Fruit fly (Drosophila melanogaster) whole organism, embryonic: ENCODE measurements around the gene DZIP1.

Source experiments
- Awh ChIP-seq: fragments of 200-800 bp; sonication (Bioruptor generic); IDR thresholded peaks from 2 replicates; pipeline ENCODE4, ENCODE4 v1.3.6; 2022; ENCODE audit warnings: missing biosample characterization, missing genetic modification characterization
- B-H1 ChIP-seq: fragments of 200-800 bp; sonication (Bioruptor generic); IDR thresholded peaks from 3 replicates; pipeline ENCODE4 v1.3.6; 2022; ENCODE audit warnings: missing biosample characterization, missing genetic modification characterization
- CG10147 ChIP-seq: fragments of 200-800 bp; sonication (Bioruptor generic); optimal IDR thresholded peaks from 2 replicates; lab custom pipeline; 2019; ENCODE audit warnings: missing biosample characterization, mild to moderate bottlenecking, missing genetic modification characterization, moderate library complexity
- CG10959 ChIP-seq: fragments of 200-800 bp; sonication (Bioruptor generic); IDR thresholded peaks from 2 replicates; pipeline ENCODE4 v1.3.6; 2022; ENCODE audit warnings: missing biosample characterization, missing genetic modification characterization
- CG11504 ChIP-seq: fragments of 200-800 bp; sonication (Bioruptor generic); optimal IDR thresholded peaks from 3 replicates; lab custom pipeline; 2019; ENCODE audit warnings: missing biosample characterization, mild to moderate bottlenecking, missing genetic modification characterization, moderate library complexity
- CG1233 ChIP-seq: fragments of 200-800 bp; sonication (Bioruptor generic); optimal IDR thresholded peaks from 4 replicates; lab custom pipeline; 2018; ENCODE audit warnings: missing biosample characterization, mild to moderate bottlenecking, missing genetic modification characterization
- CG14441 ChIP-seq: fragments of 200-800 bp; sonication (Bioruptor generic); IDR thresholded peaks from 2 replicates; pipeline ENCODE4 v1.3.6; 2022; ENCODE audit warnings: missing biosample characterization, missing genetic modification characterization
- CG14710 ChIP-seq: fragments of 200-800 bp; sonication (Bioruptor generic); optimal IDR thresholded peaks from 3 replicates; lab custom pipeline; 2019; ENCODE audit warnings: missing biosample characterization, mild to moderate bottlenecking, missing genetic modification characterization, moderate library complexity
- CG1603 ChIP-seq: fragments of 200-800 bp; sonication (Bioruptor generic); optimal IDR thresholded peaks from 2 replicates; lab custom pipeline; 2019; ENCODE audit warnings: missing biosample characterization, mild to moderate bottlenecking, missing genetic modification characterization, moderate library complexity
- CG16815 ChIP-seq: fragments of 200-800 bp; sonication (Bioruptor generic); optimal IDR thresholded peaks from 3 replicates; lab custom pipeline; 2017; ENCODE audit warnings: missing biosample characterization, mild to moderate bottlenecking, missing genetic modification characterization
- CG18262 ChIP-seq: fragments of 200-800 bp; optimal IDR thresholded peaks from 3 replicates; lab custom pipeline; 2019; ENCODE audit warnings: missing biosample characterization, mild to moderate bottlenecking, missing genetic modification characterization, moderate library complexity
- CG2199 ChIP-seq: fragments of 200-800 bp; sonication (Bioruptor generic); IDR thresholded peaks from 3 replicates; pipeline ENCODE4 v1.3.6; 2022; ENCODE audit warnings: missing biosample characterization, missing genetic modification characterization
- CG2678 ChIP-seq: fragments of 200-800 bp; sonication (Bioruptor generic); optimal IDR thresholded peaks from 3 replicates; lab custom pipeline; 2019; ENCODE audit warnings: missing biosample characterization, mild to moderate bottlenecking, missing genetic modification characterization, moderate library complexity
- CG2712 ChIP-seq: fragments of 200-800 bp; optimal IDR thresholded peaks from 3 replicates; lab custom pipeline; 2019; ENCODE audit warnings: missing biosample characterization, mild to moderate bottlenecking, missing genetic modification characterization, moderate library complexity
- CG4360 ChIP-seq: fragments of 200-800 bp; sonication (Bioruptor generic); IDR thresholded peaks from 2 replicates; pipeline ENCODE4 v1.3.6; 2022; ENCODE audit warnings: missing biosample characterization, missing genetic modification characterization
- CG4617 ChIP-seq: fragments of 200-800 bp; sonication (Bioruptor generic); optimal IDR thresholded peaks from 3 replicates; lab custom pipeline; 2016; ENCODE audit warnings: missing biosample characterization, missing genetic modification characterization, borderline replicate concordance
- CG6654 ChIP-seq: fragments of 200-800 bp; sonication (Bioruptor generic); optimal IDR thresholded peaks from 2 replicates; lab custom pipeline; 2017; ENCODE audit warnings: missing biosample characterization, mild to moderate bottlenecking, missing genetic modification characterization
- CG6765 ChIP-seq: fragments of 200-800 bp; sonication (Bioruptor generic); optimal IDR thresholded peaks from 3 replicates; lab custom pipeline; 2017; ENCODE audit warnings: missing biosample characterization, mild to moderate bottlenecking, missing genetic modification characterization
- CG7271 ChIP-seq: fragments of 200-800 bp; sonication (Bioruptor generic); optimal IDR thresholded peaks from 2 replicates; lab custom pipeline; 2018; ENCODE audit warnings: missing biosample characterization, mild to moderate bottlenecking, missing genetic modification characterization, moderate library complexity
- CG7745 ChIP-seq: fragments of 200-800 bp; sonication (Bioruptor generic); optimal IDR thresholded peaks from 2 replicates; lab custom pipeline; 2018; ENCODE audit warnings: missing biosample characterization, mild to moderate bottlenecking, missing genetic modification characterization, moderate library complexity
- Kr ChIP-seq: fragments of 200-800 bp; sonication (Bioruptor generic); optimal IDR thresholded peaks from 2 replicates; lab custom pipeline; 2017; ENCODE audit warnings: missing biosample characterization, mild to moderate bottlenecking, missing genetic modification characterization
- MBD-R2 ChIP-seq: fragments of 200-800 bp; sonication (Bioruptor generic); IDR thresholded peaks from 2 replicates; pipeline ENCODE4 v1.3.6; 2022; ENCODE audit warnings: missing biosample characterization, missing genetic modification characterization
- NFAT ChIP-seq: fragments of 200-800 bp; sonication (Bioruptor generic); IDR thresholded peaks from 2 replicates; pipeline ENCODE4 v1.3.6; 2022; ENCODE audit warnings: missing biosample characterization, missing genetic modification characterization
- Nf-YA ChIP-seq: fragments of 200-800 bp; sonication (Bioruptor generic); IDR thresholded peaks from 2 replicates; pipeline ENCODE4 v1.3.6; 2022; ENCODE audit warnings: missing biosample characterization, missing genetic modification characterization
- Nf-YB ChIP-seq: fragments of 200-800 bp; sonication (Bioruptor generic); optimal IDR thresholded peaks from 3 replicates; lab custom pipeline; 2019; ENCODE audit warnings: missing biosample characterization, mild to moderate bottlenecking, missing genetic modification characterization, moderate library complexity
- Nf-YC ChIP-seq: fragments of 200-800 bp; optimal IDR thresholded peaks from 3 replicates; lab custom pipeline; 2019; ENCODE audit warnings: missing biosample characterization, mild to moderate bottlenecking, missing genetic modification characterization, moderate library complexity
- NfI ChIP-seq: fragments of 200-800 bp; sonication (Bioruptor generic); optimal IDR thresholded peaks from 3 replicates; lab custom pipeline; 2018; ENCODE audit warnings: missing biosample characterization, mild to moderate bottlenecking, missing genetic modification characterization, moderate library complexity
- PHDP ChIP-seq: fragments of 200-800 bp; sonication (Bioruptor generic); optimal IDR thresholded peaks from 3 replicates; lab custom pipeline; 2018; ENCODE audit warnings: missing biosample characterization, mild to moderate bottlenecking, missing genetic modification characterization, moderate library complexity
- Spps ChIP-seq: fragments of 200-800 bp; sonication (Bioruptor generic); optimal IDR thresholded peaks from 2 replicates; lab custom pipeline; 2018; ENCODE audit warnings: missing biosample characterization, mild to moderate bottlenecking, missing genetic modification characterization
- Sry-δ ChIP-seq: fragments of 200-800 bp; sonication (Bioruptor generic); optimal IDR thresholded peaks from 2 replicates; lab custom pipeline; 2016; ENCODE audit warnings: missing biosample characterization, missing genetic modification characterization
- Taf1 ChIP-seq: fragments of 200-800 bp; sonication (Bioruptor generic); IDR thresholded peaks from 2 replicates; pipeline ENCODE4 v1.3.6; 2022; ENCODE audit warnings: missing biosample characterization, missing genetic modification characterization
- Tbp ChIP-seq: fragments of >200 bp; optimal IDR thresholded peaks from 2 replicates; lab custom pipeline; 2018; ENCODE audit warnings: missing biosample characterization, missing genetic modification characterization
- br ChIP-seq: fragments of >200 bp; optimal IDR thresholded peaks from 2 replicates; lab custom pipeline; 2017
- bsh ChIP-seq, 2 experiments: fragments of 200-800 bp; sonication (Bioruptor generic); optimal IDR thresholded peaks; 2 replicates each; lab custom pipeline; 2017 to 2018; ENCODE audit warnings: mild to moderate bottlenecking in 2 of 2, missing biosample characterization in 2 of 2, missing genetic modification characterization in 2 of 2, moderate library complexity in 1 of 2
- btn ChIP-seq: fragments of 200-800 bp; sonication (Bioruptor generic); optimal IDR thresholded peaks from 2 replicates; lab custom pipeline; 2016; ENCODE audit warnings: missing biosample characterization, missing genetic modification characterization
- cas ChIP-seq: fragments of 200-800 bp; sonication (Bioruptor generic); IDR thresholded peaks from 2 replicates; pipeline ENCODE4 v1.3.6; 2022; ENCODE audit warnings: missing biosample characterization, missing genetic modification characterization
- cwo ChIP-seq: fragments of 200-800 bp; sonication (Bioruptor generic); optimal IDR thresholded peaks from 3 replicates; lab custom pipeline; 2017; ENCODE audit warnings: missing biosample characterization, missing genetic modification characterization, mild to moderate bottlenecking, moderate library complexity, missing genetic modification reagents
- fd64A ChIP-seq: fragments of 200-800 bp; sonication (Bioruptor generic); optimal IDR thresholded peaks from 3 replicates; lab custom pipeline; 2018; ENCODE audit warnings: missing biosample characterization, mild to moderate bottlenecking, missing genetic modification characterization
- maf-S ChIP-seq: fragments of 200-800 bp; sonication (Bioruptor generic); optimal IDR thresholded peaks from 2 replicates; lab custom pipeline; 2016; ENCODE audit warnings: missing biosample characterization, missing genetic modification characterization
- nom ChIP-seq: fragments of 200-800 bp; sonication (Bioruptor generic); optimal IDR thresholded peaks from 2 replicates; lab custom pipeline; 2017; ENCODE audit warnings: missing biosample characterization, missing genetic modification characterization, mild to moderate bottlenecking, moderate library complexity, missing genetic modification reagents
- otp ChIP-seq: fragments of 200-800 bp; sonication (Bioruptor generic); IDR thresholded peaks from 3 replicates; pipeline ENCODE4, ENCODE4 v1.3.6; 2022; ENCODE audit warnings: missing biosample characterization, missing genetic modification characterization
- pzg ChIP-seq: fragments of 200-800 bp; sonication (Bioruptor generic); optimal IDR thresholded peaks from 3 replicates; lab custom pipeline; 2018; ENCODE audit warnings: missing biosample characterization, mild to moderate bottlenecking, missing genetic modification characterization, moderate library complexity
- run ChIP-seq: fragments of 200-800 bp; sonication (Bioruptor generic); optimal IDR thresholded peaks from 3 replicates; lab custom pipeline; 2018; ENCODE audit warnings: missing biosample characterization, mild to moderate bottlenecking, missing genetic modification characterization
- sim ChIP-seq: fragments of 200-800 bp; sonication (Bioruptor generic); IDR thresholded peaks from 2 replicates; pipeline ENCODE4 v1.3.6; 2022; ENCODE audit warnings: missing biosample characterization, missing genetic modification characterization
- sna ChIP-seq: fragments of 200-800 bp; sonication (Bioruptor generic); IDR thresholded peaks from 2 replicates; pipeline ENCODE4 v1.3.6; 2022; ENCODE audit warnings: missing biosample characterization, missing genetic modification characterization; ENCODE audit not compliant: partially characterized antibody
- tio ChIP-seq: fragments of 200-800 bp; sonication (Bioruptor generic); optimal IDR thresholded peaks from 2 replicates; lab custom pipeline; 2017; ENCODE audit warnings: missing biosample characterization, missing genetic modification characterization, inconsistent platforms
- trh ChIP-seq: fragments of 200-800 bp; sonication (Bioruptor generic); optimal IDR thresholded peaks from 2 replicates; lab custom pipeline; 2016; ENCODE audit warnings: missing biosample characterization, missing genetic modification characterization
- vfl ChIP-seq: fragments of 200-800 bp; sonication (Bioruptor generic); optimal IDR thresholded peaks from 2 replicates; lab custom pipeline; 2016; ENCODE audit warnings: missing biosample characterization, missing genetic modification characterization
- z ChIP-seq: fragments of 200-800 bp; sonication (Bioruptor generic); IDR thresholded peaks from 3 replicates; pipeline ENCODE4 v1.3.6; 2022; ENCODE audit warnings: missing biosample characterization, missing genetic modification characterization
- zf30C ChIP-seq: fragments of 200-800 bp; sonication (Bioruptor generic); optimal IDR thresholded peaks from 3 replicates; lab custom pipeline; 2018; ENCODE audit warnings: missing biosample characterization, mild to moderate bottlenecking, missing genetic modification characterization

The DZIP1 gene

DNA sequence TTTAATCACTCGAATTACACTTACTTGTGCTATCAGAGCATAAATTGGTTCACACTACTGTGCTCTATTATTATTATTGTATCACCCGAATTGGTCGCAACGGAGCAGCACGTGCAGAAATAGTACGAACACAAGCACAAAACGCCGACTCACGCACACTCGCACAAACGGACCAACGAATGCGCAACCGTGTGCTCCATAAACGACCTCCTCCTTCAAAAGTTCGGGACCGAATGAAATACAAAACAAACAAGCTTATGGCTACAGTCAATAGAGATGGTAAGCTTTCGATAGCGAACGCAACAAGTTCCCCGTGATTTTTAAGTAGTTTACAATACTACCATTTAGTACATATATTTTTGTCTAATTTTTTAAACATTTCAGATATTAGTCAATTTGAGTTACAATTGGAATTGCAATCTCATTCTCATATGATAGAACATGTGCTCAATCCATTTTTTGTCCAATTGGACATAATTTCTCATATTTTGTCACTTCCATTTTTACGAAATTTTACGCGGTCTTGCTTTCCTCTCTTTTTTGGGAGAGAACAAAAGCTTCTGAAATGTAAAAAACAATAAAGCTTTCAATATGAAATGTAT, 28.7 kb downstream of the DZIP1 start, which contains the start of gene Cftr (continued):
- TF ChIP-seq sim (GFP tag; lab: Robert Waterston, UW) (no peak), Awh (GFP tag; lab: Robert Waterston, UW) (no peak; the same call in 1 of the 2 replicates), maf-S (GFP tag; lab: Kevin White, UChicago) (peak; percentile 36), otp (peak; percentile 36; the same call in 1 of the 3 replicates), NFAT (GFP tag; lab: Robert Waterston, UW) (peak; percentile 80), CG6765 (GFP tag; lab: Kevin White, UChicago) (no peak), Nf-YB (GFP tag; lab: Kevin White, UChicago) (no peak), Nf-YC (tag; lab: Kevin White, UChicago) (peak; percentile 19), CG4617 (GFP tag; lab: Kevin White, UChicago) (peak; percentile 12), CG2678 (tag; lab: Kevin White, UChicago) (no peak), CG14710 (tag; lab: Kevin White, UChicago) (no peak), pzg (GFP tag; lab: Kevin White, UChicago) (peak; percentile 72), MBD-R2 (GFP tag; lab: Robert Waterston, UW) (peak; percentile 9; the same call in 1 of the 2 replicates), Nf-YA (peak; percentile 18; the same call in 1 of the 2 replicates), tio (GFP tag; lab: Kevin White, UChicago) (no peak), PHDP (tag; lab: Kevin White, UChicago) (peak; percentile 15), NfI (GFP tag; lab: Kevin White, UChicago) (peak; percentile 57), CG1233 (peak; percentile 51), CG4360 (GFP tag; lab: Robert Waterston, UW) (no peak), br (lab: Kevin White, UChicago) (no peak), CG11504 (peak; percentile 66), Taf1 (peak; percentile 52; the same call in 1 of the 2 replicates), zf30C (GFP tag; lab: Kevin White, UChicago) (no peak), cas (GFP tag; lab: Robert Waterston, UW) (no peak), sna (peak; percentile 43; the same call in 1 of the 2 replicates), z (GFP tag; lab: Robert Waterston, UW) (no peak), Tbp (GFP tag; lab: Kevin White, UChicago) (no peak), Spps (tag; lab: Kevin White, UChicago) (no peak), CG14441 (peak; percentile 56; the same call in 1 of the 2 replicates), vfl (peak; percentile 53), Kr (no peak), CG2199 (GFP tag; lab: Robert Waterston, UW) (no peak), CG10147 (GFP tag; lab: Kevin White, UChicago) (peak; percentile 52), CG2712 (tag; lab: Kevin White, UChicago) (no peak), CG7745 (tag; lab: Kevin White, UChicago) (no peak), fd64A (GFP tag; lab: Kevin White, UChicago) (no peak), nom (GFP tag; lab: Kevin White, UChicago) (peak; percentile 47), Sry-δ (GFP tag; lab: Kevin White, UChicago) (peak; percentile 86), cwo (GFP tag; lab: Kevin White, UChicago) (peak; percentile 100), CG18262 (tag; lab: Kevin White, UChicago) (no peak), trh (GFP tag; lab: Kevin White, UChicago) (no peak), run (tag; lab: Kevin White, UChicago) (no peak), CG16815 (GFP tag; lab: Kevin White, UChicago) (no peak), CG6654 (no peak), btn (GFP tag; lab: Kevin White, UChicago) (no peak), B-H1 (GFP tag; lab: Robert Waterston, UW) (no peak; the same call in 2 of the 3 replicates), CG10959 (no peak), bsh (GFP tag; optimal IDR thresholded peaks at IDR 0.05; lab: Kevin White, UChicago) (no peak), CG1603 (tag; lab: Kevin White, UChicago) (no peak), CG7271 (tag; lab: Kevin White, UChicago) (no peak)
